Worm (Caenorhabditis elegans): ENCODE results near the gene dpy-20.

The dpy-20 gene

DNA sequence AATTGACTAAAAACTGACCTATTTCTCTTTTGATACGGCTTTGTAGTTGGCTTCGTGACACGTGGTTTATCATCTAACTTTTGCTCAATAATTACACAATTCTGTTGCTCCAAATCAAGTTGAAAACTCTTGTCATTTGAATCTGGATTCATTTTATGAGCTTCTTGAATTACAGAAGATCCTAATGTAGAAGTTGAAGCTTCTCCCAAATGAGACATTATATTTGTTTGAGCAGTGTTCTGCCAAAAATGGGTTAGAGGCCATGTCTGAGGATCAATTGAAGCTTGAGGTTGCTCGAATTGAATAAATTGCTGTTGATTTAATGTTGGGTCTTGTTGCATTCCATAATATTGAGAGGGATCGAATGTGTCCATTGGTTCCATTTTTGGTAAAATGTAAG, 3.1 kb downstream of the dpy-20 start:
- TF ChIP-seq lin-38 (GFP tag; IDR thresholded peaks at IDR 0.05): no peak
- TF ChIP-seq skn-1 (tag; optimal IDR thresholded peaks at IDR 0.05): no peak
- no peak for TF ChIP-seq dmd-8 (GFP tag; IDR thresholded peaks at IDR 0.05)
- TF ChIP-seq unc-62 (GFP tag; optimal IDR thresholded peaks at IDR 0.05 in 1 of 2): peak in 1 of 2 experiments; percentile 95
- no peak for TF ChIP-seq unc-62 (tag; optimal IDR thresholded peaks at IDR 0.05)
- no peak for TF ChIP-seq lir-3 (tag; optimal IDR thresholded peaks at IDR 0.05)
- TF ChIP-seq ztf-7 (tag; optimal IDR thresholded peaks at IDR 0.05): no peak
- no peak for TF ChIP-seq nhr-28 (tag; optimal IDR thresholded peaks at IDR 0.05)

- TF ChIP-seq ceh-82 (tag; optimal IDR thresholded peaks at IDR 0.05) (no peak), F49E8.2 (tag; optimal IDR thresholded peaks at IDR 0.05; ENCODE audit: borderline replicate concordance) (peak; percentile 88), jun-1 (tag; optimal IDR thresholded peaks at IDR 0.05) (no peak), T20F7.1 (GFP tag; optimal IDR thresholded peaks at IDR 0.05) (no peak), ceh-44 (GFP tag; IDR thresholded peaks at IDR 0.05) (no peak), dmd-6 (GFP tag; IDR thresholded peaks at IDR 0.05) (no peak), nhr-10 (tag; optimal IDR thresholded peaks at IDR 0.05) (no peak), aha-1 (tag) (peak; percentile 28), unc-130 (GFP tag; optimal IDR thresholded peaks at IDR 0.05) (peak; percentile 60), ZK337.2 (GFP tag; IDR thresholded peaks at IDR 0.05) (no peak), lir-3 (tag; optimal IDR thresholded peaks at IDR 0.05) (no peak), nhr-11 (tag; optimal IDR thresholded peaks at IDR 0.05) (no peak), nhr-6 (tag; optimal IDR thresholded peaks at IDR 0.05) (no peak), daf-8 (GFP tag; IDR thresholded peaks at IDR 0.05) (no peak), ceh-32 (tag; optimal IDR thresholded peaks at IDR 0.05; ENCODE audit: poor library complexity) (no peak), lin-38 (GFP tag; IDR thresholded peaks at IDR 0.05) (peak; percentile 31; the same call in 1 of the 2 replicates), mdt-29 (GFP tag; IDR thresholded peaks at IDR 0.05) (no peak), nhr-237 (tag; optimal IDR thresholded peaks at IDR 0.05) (no peak), zag-1 (tag; optimal IDR thresholded peaks at IDR 0.05) (no peak), nhr-25 (tag; optimal IDR thresholded peaks at IDR 0.05; ENCODE audit: borderline replicate concordance, insufficient read depth) (no peak), egl-27 (tag; optimal IDR thresholded peaks at IDR 0.05) (no peak), tag-97 (GFP tag; IDR thresholded peaks at IDR 0.05) (no peak), unc-39 (tag; optimal IDR thresholded peaks at IDR 0.05) (no peak), fos-1 (tag; optimal IDR thresholded peaks at IDR 0.05) (no peak), Y48G9A.11 (GFP tag; IDR thresholded peaks at IDR 0.05) (0 out of 2 replicates have a peak, but pooled peaks have one; percentile 50), snpc-1.2 (GFP tag; IDR thresholded peaks at IDR 0.05) (peak; percentile 60; the same call in 1 of the 2 replicates), ctbp-1 (GFP tag; IDR thresholded peaks at IDR 0.05) (no peak), ZK546.5 (tag; optimal IDR thresholded peaks at IDR 0.05) (no peak), lin-39 (tag; optimal IDR thresholded peaks at IDR 0.05) (no peak), lsy-2 (tag; optimal IDR thresholded peaks at IDR 0.05) (no peak), dmd-9 (GFP tag; IDR thresholded peaks at IDR 0.05) (no peak)
These were observed 5.0 kb downstream of the dpy-20 start for ce11 chrIV:11695634-11696033.

DNA sequence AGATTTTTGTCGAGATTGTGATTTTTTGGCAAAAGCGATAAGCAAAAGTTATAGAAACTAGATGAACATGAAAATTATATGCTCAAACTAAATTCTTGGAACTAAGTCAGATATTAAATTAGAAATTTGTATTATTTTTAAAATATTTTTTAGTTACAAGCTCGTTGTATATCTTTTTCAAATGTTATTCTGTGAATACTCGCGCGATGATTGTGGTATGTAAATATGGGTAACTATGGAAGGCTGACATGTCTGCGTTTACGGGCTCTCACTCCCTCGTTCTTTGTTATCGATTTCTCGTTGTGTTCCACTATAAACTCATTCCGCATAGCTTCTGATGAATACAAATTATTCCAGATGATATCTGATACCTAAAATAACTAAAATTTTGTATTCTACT, 6.5 kb downstream of the dpy-20 start, which contains the start of gene ZK792.7:
Gene ZK792.7, plus strand, starts transcription at position 301 of the 400 bp plus-strand sequence.
- TF ChIP-seq ces-1 (GFP tag; optimal IDR thresholded peaks at IDR 0.05): no peak
- no peak for TF ChIP-seq attf-4 (tag; optimal IDR thresholded peaks at IDR 0.05)
- TF ChIP-seq ceh-82 (tag; optimal IDR thresholded peaks at IDR 0.05): no peak
- no peak for TF ChIP-seq aly-2 (tag; optimal IDR thresholded peaks at IDR 0.05)
- no peak for TF ChIP-seq F26F4.8 (GFP tag; conservative IDR thresholded peaks at IDR 0.05)
- no peak for TF ChIP-seq nhr-76 (tag; optimal IDR thresholded peaks at IDR 0.05)
- no peak for TF ChIP-seq madf-9 (GFP tag; conservative IDR thresholded peaks at IDR 0.05)
- TF ChIP-seq F49E8.2 (tag; optimal IDR thresholded peaks at IDR 0.05; ENCODE audit: borderline replicate concordance): no peak
- no peak for TF ChIP-seq hmg-1.1 (GFP tag; IDR thresholded peaks at IDR 0.05)
- TF ChIP-seq pha-4 (GFP tag; IDR thresholded peaks at IDR 0.05): no peak
- TF ChIP-seq pha-4 (tag; optimal IDR thresholded peaks at IDR 0.05): no peak
- no peak for TF ChIP-seq nhr-77 (tag; optimal IDR thresholded peaks at IDR 0.05)
- no peak for TF ChIP-seq unc-62 (GFP tag; optimal IDR thresholded peaks at IDR 0.05 in 1 of 2)
- no peak for TF ChIP-seq unc-62 (tag; optimal IDR thresholded peaks at IDR 0.05)
- no peak for TF ChIP-seq F44E2.7 (GFP tag; IDR thresholded peaks at IDR 0.05)
- no peak for TF ChIP-seq D1046.2 (GFP tag; IDR thresholded peaks at IDR 0.05)
- no peak for TF ChIP-seq sdz-12 (GFP tag; optimal IDR thresholded peaks at IDR 0.05)

Measured in whole organism, L4 larva.